Fruit fly (Drosophila melanogaster) whole organism, wandering third instar larva: Measurements from ENCODE around the gene kay.

Experiments
- GATAd ChIP-seq: sonication (Bioruptor generic); optimal IDR thresholded peaks from 2 replicates; lab custom pipeline; 2016; ENCODE audit warnings: missing biosample characterization, missing genetic modification characterization
- brk ChIP-seq: fragments of 200-800 bp; sonication (Bioruptor generic); optimal IDR thresholded peaks from 2 replicates; lab custom pipeline; 2016; ENCODE audit warnings: missing biosample characterization, mild to moderate bottlenecking, missing genetic modification characterization
- ey ChIP-seq: fragments of 200-800 bp; sonication (Bioruptor generic); optimal IDR thresholded peaks from 2 replicates; lab custom pipeline; 2016; ENCODE audit warnings: missing biosample characterization, missing genetic modification characterization
- pan ChIP-seq: fragments of >200 bp; optimal IDR thresholded peaks from 2 replicates; lab custom pipeline; 2017
- sage ChIP-seq: fragments of 200-800 bp; sonication (Bioruptor generic); optimal IDR thresholded peaks from 2 replicates; lab custom pipeline; 2016; ENCODE audit warnings: missing biosample characterization, mild to moderate bottlenecking, missing genetic modification characterization
- sv ChIP-seq: fragments of 200-800 bp; sonication (Bioruptor generic); optimal IDR thresholded peaks from 3 replicates; lab custom pipeline; 2016; ENCODE audit warnings: missing biosample characterization, missing genetic modification characterization

dm6 chr3R:29802753-29803313, 37.0 kb downstream of the kay start, which contains the start of the genes Etfb and CG7789:
- TF ChIP-seq brk (GFP tag; lab: Kevin White, UChicago) (no peak), GATAd (GFP tag; lab: Kevin White, UChicago) (no peak), sage (GFP tag; lab: Kevin White, UChicago) (no peak), sv (GFP tag; lab: Kevin White, UChicago) (peak; percentile 51), ey (peak; percentile 84), pan (no peak)
